Worm (Caenorhabditis elegans): ENCODE results near the gene C43D7.8.

DNA sequence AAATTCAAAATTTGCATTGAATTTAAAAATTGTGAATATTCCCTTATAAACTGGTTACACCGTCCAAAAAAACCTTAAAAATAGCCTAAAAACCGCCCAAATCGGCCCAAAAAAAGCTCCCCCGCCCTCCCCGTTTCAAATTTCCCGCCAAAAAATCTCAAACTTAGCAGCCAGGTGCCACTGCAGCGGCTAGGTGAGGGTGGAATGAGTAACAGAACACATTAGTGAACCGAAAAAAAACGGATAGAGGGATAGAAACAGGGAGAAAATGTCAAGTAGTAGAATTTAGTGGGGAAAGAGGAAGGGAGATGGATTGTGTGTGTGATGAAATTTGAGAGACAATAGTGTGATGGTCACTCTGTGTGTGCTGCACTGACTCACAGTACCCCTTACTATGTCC lies 40.7 kb upstream of the C43D7.8 start:
- no peak for TF ChIP-seq K11D2.4 (GFP tag; IDR thresholded peaks at IDR 0.05)
- TF ChIP-seq nhr-179 (tag; optimal IDR thresholded peaks at IDR 0.05) = no peak
- TF ChIP-seq ceh-91 (GFP tag; IDR thresholded peaks at IDR 0.05) = no peak
- no peak for TF ChIP-seq efl-1 (GFP tag; optimal IDR thresholded peaks at IDR 0.05)
- no peak for TF ChIP-seq repo-1 (tag; optimal IDR thresholded peaks at IDR 0.05)

Measured in whole organism, young adult.